Worm (Caenorhabditis elegans) whole organism, late embryonic: Measurements from ENCODE around the gene drr-1.

ENCODE experiments used
- C08G9.2 ChIP-seq: sonication (generic microtip); optimal IDR thresholded peaks from 2 replicates; lab custom pipeline; 2016; ENCODE audit warnings: mild to moderate bottlenecking, missing genetic modification characterization, moderate library complexity, missing compliant biosample characterization
- F13H6.1 ChIP-seq: sonication (generic microtip); optimal IDR thresholded peaks from 2 replicates; lab custom pipeline; 2016; ENCODE audit warnings: missing genetic modification characterization, missing compliant biosample characterization
- K09A11.1 ChIP-seq: sonication (generic microtip); optimal IDR thresholded peaks from 2 replicates; lab custom pipeline; 2017; ENCODE audit warnings: antibody characterized with exemption, mild to moderate bottlenecking, missing genetic modification characterization, missing compliant biosample characterization; ENCODE audit not compliant: insufficient read depth
- T23F11.4 ChIP-seq: fragments of 200-800 bp; sonication (Bioruptor generic); optimal IDR thresholded peaks from 2 replicates; lab custom pipeline; 2018; ENCODE audit warnings: mild to moderate bottlenecking, missing genetic modification characterization, missing compliant biosample characterization
- Y22D7AL.16 ChIP-seq: sonication (generic microtip); optimal IDR thresholded peaks from 2 replicates; lab custom pipeline; 2016; ENCODE audit warnings: missing genetic modification characterization, missing compliant biosample characterization
- ahr-1 ChIP-seq: sonication (generic microtip); optimal IDR thresholded peaks from 2 replicates; lab custom pipeline; 2016; ENCODE audit warnings: missing genetic modification characterization, missing compliant biosample characterization
- ceh-14 ChIP-seq: sonication (generic microtip); optimal IDR thresholded peaks from 2 replicates; lab custom pipeline; 2016; ENCODE audit warnings: missing genotype, missing genetic modification characterization, missing compliant biosample characterization
- ceh-18 ChIP-seq: sonication (generic microtip); optimal IDR thresholded peaks from 2 replicates; lab custom pipeline; 2016; ENCODE audit warnings: missing genetic modification characterization, missing compliant biosample characterization
- ceh-19 ChIP-seq: fragments of 200-800 bp; sonication (Bioruptor generic); optimal IDR thresholded peaks from 2 replicates; lab custom pipeline; 2018; ENCODE audit warnings: mild to moderate bottlenecking, missing genetic modification characterization, missing compliant biosample characterization
- ceh-2 ChIP-seq: sonication (generic microtip); optimal IDR thresholded peaks from 2 replicates; lab custom pipeline; 2016; ENCODE audit warnings: missing genotype, missing genetic modification characterization, missing compliant biosample characterization
- ceh-24 ChIP-seq: sonication (generic microtip); optimal IDR thresholded peaks from 2 replicates; lab custom pipeline; 2016; ENCODE audit warnings: mild to moderate bottlenecking, missing genetic modification characterization, missing compliant biosample characterization
- ceh-30 ChIP-seq: fragments of 150-350 bp; optimal IDR thresholded peaks from 2 replicates; lab custom pipeline; 2014; ENCODE audit warnings: missing biosample characterization, missing genetic modification characterization
- ceh-31 ChIP-seq: sonication (generic microtip); optimal IDR thresholded peaks from 2 replicates; lab custom pipeline; 2016; ENCODE audit warnings: missing genetic modification characterization, missing compliant biosample characterization
- ceh-34 ChIP-seq: sonication (generic microtip); optimal IDR thresholded peaks from 2 replicates; lab custom pipeline; 2016; ENCODE audit warnings: mild to moderate bottlenecking, missing genetic modification characterization, missing compliant biosample characterization
- ceh-9 ChIP-seq: sonication (generic microtip); optimal IDR thresholded peaks from 2 replicates; lab custom pipeline; 2016; ENCODE audit warnings: mild to moderate bottlenecking, missing genetic modification characterization, inconsistent platforms, missing compliant biosample characterization
- dmd-4 ChIP-seq: sonication (generic microtip); optimal IDR thresholded peaks from 2 replicates; lab custom pipeline; 2016; ENCODE audit warnings: borderline replicate concordance, missing genetic modification characterization, missing compliant biosample characterization
- elt-2 ChIP-seq: sonication (generic microtip); optimal IDR thresholded peaks from 2 replicates; lab custom pipeline; 2016; ENCODE audit warnings: missing genetic modification reagents, missing genetic modification characterization, missing compliant biosample characterization
- elt-4 ChIP-seq: sonication (generic microtip); optimal IDR thresholded peaks from 2 replicates; lab custom pipeline; 2016; ENCODE audit warnings: missing genetic modification characterization, missing compliant biosample characterization
- ets-4 ChIP-seq: sonication (generic microtip); optimal IDR thresholded peaks from 2 replicates; lab custom pipeline; 2016; ENCODE audit warnings: missing genetic modification characterization, missing compliant biosample characterization
- eyg-1 ChIP-seq: sonication (generic microtip); optimal IDR thresholded peaks from 2 replicates; lab custom pipeline; 2016; ENCODE audit warnings: missing genotype, missing genetic modification characterization, missing compliant biosample characterization
- fax-1 ChIP-seq: sonication (generic microtip); optimal IDR thresholded peaks from 2 replicates; lab custom pipeline; 2016; ENCODE audit warnings: missing genotype, missing genetic modification characterization, missing compliant biosample characterization
- fkh-10 ChIP-seq: fragments of 150-350 bp; optimal IDR thresholded peaks from 2 replicates; lab custom pipeline; 2014; ENCODE audit warnings: missing biosample characterization, missing genetic modification reagents, missing genetic modification characterization
- fkh-6 ChIP-seq: sonication (generic microtip); optimal IDR thresholded peaks from 2 replicates; lab custom pipeline; 2016; ENCODE audit warnings: missing genetic modification characterization, missing compliant biosample characterization
- gmeb-2 ChIP-seq: sonication (generic microtip); optimal IDR thresholded peaks from 2 replicates; lab custom pipeline; 2016; ENCODE audit warnings: missing genetic modification characterization, inconsistent platforms, missing compliant biosample characterization
- hlh-13 ChIP-seq: fragments of 200-800 bp; sonication (Bioruptor generic); optimal IDR thresholded peaks from 2 replicates; lab custom pipeline; 2018; ENCODE audit warnings: mild to moderate bottlenecking, missing genetic modification characterization, missing compliant biosample characterization
- madf-2 ChIP-seq: sonication (generic microtip); optimal IDR thresholded peaks from 2 replicates; lab custom pipeline; 2017; ENCODE audit warnings: missing genetic modification characterization, missing compliant biosample characterization
- mec-3 ChIP-seq: sonication (generic microtip); optimal IDR thresholded peaks from 2 replicates; lab custom pipeline; 2016; ENCODE audit warnings: borderline replicate concordance, missing genetic modification characterization, missing compliant biosample characterization
- nhr-232 ChIP-seq: sonication (generic microtip); optimal IDR thresholded peaks from 2 replicates; lab custom pipeline; 2016; ENCODE audit warnings: missing genetic modification characterization, missing compliant biosample characterization
- odd-2 ChIP-seq: sonication (generic microtip); optimal IDR thresholded peaks from 2 replicates; lab custom pipeline; 2017; ENCODE audit warnings: antibody characterized with exemption, mild to moderate bottlenecking, missing genetic modification characterization, missing compliant biosample characterization
- pha-2 ChIP-seq: sonication (generic microtip); optimal IDR thresholded peaks from 2 replicates; lab custom pipeline; 2017; ENCODE audit warnings: mild to moderate bottlenecking, missing genetic modification characterization, missing compliant biosample characterization
- sdc-2 ChIP-seq: sonication (generic microtip); optimal IDR thresholded peaks from 2 replicates; lab custom pipeline; 2016; ENCODE audit warnings: missing genotype, missing genetic modification characterization, missing compliant biosample characterization
- sox-2 ChIP-seq: fragments of 200-800 bp; sonication (Bioruptor generic); IDR thresholded peaks from 2 replicates; pipeline ENCODE4 v1.3.6; 2022; ENCODE audit warnings: missing genetic modification reagents, missing genetic modification characterization, missing compliant biosample characterization
- unc-86 ChIP-seq: sonication (generic microtip); optimal IDR thresholded peaks from 2 replicates; lab custom pipeline; 2016; ENCODE audit warnings: missing genetic modification characterization, missing compliant biosample characterization

The drr-1 gene

ce11 chrII:13485119-13485518 is 10.6 kb downstream of the drr-1 start:
- TF ChIP-seq ceh-30 (tag; lab: Kevin White, UChicago) (no peak), hlh-13 (GFP tag; lab: Kevin White, UChicago) (no peak), ceh-31 (tag; lab: Kevin White, UChicago) (no peak), dmd-4 (tag; lab: Kevin White, UChicago) (no peak), Y22D7AL.16 (tag; lab: Kevin White, UChicago) (no peak), T23F11.4 (GFP tag; lab: Kevin White, UChicago) (no peak), fkh-10 (GFP tag; lab: Kevin White, UChicago) (no peak), ceh-9 (tag; lab: Kevin White, UChicago) (no peak), madf-2 (tag; lab: Kevin White, UChicago) (no peak), ceh-14 (tag; lab: Kevin White, UChicago) (no peak), C08G9.2 (tag; lab: Kevin White, UChicago) (no peak), pha-2 (tag; lab: Kevin White, UChicago) (no peak), ceh-18 (tag; lab: Kevin White, UChicago) (no peak), ceh-34 (tag; lab: Kevin White, UChicago) (no peak)
- TF ChIP-seq, all 69 proteins: peak for 0

- no peak for TF ChIP-seq Y22D7AL.16 (tag; lab: Kevin White, UChicago)
- TF ChIP-seq, all 69 proteins: peak for 0
Observed at ce11 chrII:13484108-13484507, 11.6 kb downstream of the drr-1 start.

ce11 chrII:13481781-13482455 is 13.8 kb downstream of the drr-1 start, which contains the start of gene E01G4.6:
Gene E01G4.6 (plus strand): TSS chrII:13482405.
- no peak for TF ChIP-seq ceh-24
- no peak for TF ChIP-seq fkh-6
- no peak for TF ChIP-seq K09A11.1 (tag; lab: Kevin White, UChicago)
- TF ChIP-seq ceh-14 (tag; lab: Kevin White, UChicago), result no peak
- no peak for TF ChIP-seq fkh-10 (GFP tag; lab: Kevin White, UChicago)
- TF ChIP-seq ceh-19 (GFP tag; lab: Kevin White, UChicago), result no peak
- no peak for TF ChIP-seq F13H6.1 (tag; lab: Kevin White, UChicago)
- TF ChIP-seq madf-2 (tag; lab: Kevin White, UChicago), result no peak
- no peak for TF ChIP-seq ahr-1 (tag; lab: Kevin White, UChicago)
- TF ChIP-seq mec-3, result no peak
- TF ChIP-seq eyg-1, result no peak
- TF ChIP-seq ceh-2 (tag; lab: Kevin White, UChicago), result no peak
- TF ChIP-seq ets-4, result no peak
- no peak for TF ChIP-seq elt-4
- no peak for TF ChIP-seq odd-2 (tag; lab: Kevin White, UChicago)
- no peak for TF ChIP-seq unc-86 (tag; lab: Kevin White, UChicago)
- no peak for TF ChIP-seq nhr-232 (tag; lab: Kevin White, UChicago)
- no peak for TF ChIP-seq sox-2 (GFP tag; lab: Robert Waterston, UW)
- TF ChIP-seq, all 69 proteins: peak for 0

- TF ChIP-seq dmd-4 (tag; lab: Kevin White, UChicago) (no peak), gmeb-2 (tag; lab: Kevin White, UChicago) (no peak), odd-2 (tag; lab: Kevin White, UChicago) (no peak), fkh-6 (no peak), ceh-14 (tag; lab: Kevin White, UChicago) (no peak), sdc-2 (no peak)
- TF ChIP-seq, all 69 proteins: peak for 0
Observed at ce11 chrII:13479424-13479823, 16.3 kb downstream of the drr-1 start.

- TF ChIP-seq ceh-31 (tag; lab: Kevin White, UChicago), result peak; percentile 11
- TF ChIP-seq elt-2, result peak; percentile 9
- no peak for TF ChIP-seq fax-1 (tag; lab: Kevin White, UChicago)
Observed at ce11 chrII:13477230-13477629, 18.5 kb downstream of the drr-1 start.
